Fruit fly (Drosophila melanogaster) whole organism, embryonic: ENCODE results near the gene CG9391.

ENCODE experiments used
- BtbVII ChIP-seq: fragments of 200-800 bp; sonication (Bioruptor generic); optimal IDR thresholded peaks from 3 replicates; lab custom pipeline; 2017; ENCODE audit warnings: missing biosample characterization, mild to moderate bottlenecking, missing genetic modification characterization
- CG10959 ChIP-seq: fragments of 200-800 bp; sonication (Bioruptor generic); IDR thresholded peaks from 2 replicates; pipeline ENCODE4 v1.3.6; 2022; ENCODE audit warnings: missing biosample characterization, missing genetic modification characterization
- CG11560 ChIP-seq: fragments of 200-800 bp; sonication (Bioruptor generic); IDR thresholded peaks from 3 replicates; pipeline ENCODE4 v1.3.6; 2022; ENCODE audit warnings: missing biosample characterization, missing genetic modification characterization
- CG12219 ChIP-seq: fragments of 200-800 bp; sonication (Bioruptor generic); optimal IDR thresholded peaks from 3 replicates; lab custom pipeline; 2018; ENCODE audit warnings: missing biosample characterization, mild to moderate bottlenecking, missing genetic modification characterization
- CG13287 ChIP-seq: fragments of 200-800 bp; sonication (Bioruptor generic); IDR thresholded peaks from 2 replicates; pipeline ENCODE4 v1.3.6; 2022; ENCODE audit warnings: missing biosample characterization, missing genetic modification characterization; ENCODE audit not compliant: partially characterized antibody
- CG15601 ChIP-seq: fragments of 200-800 bp; sonication (Bioruptor generic); optimal IDR thresholded peaks from 3 replicates; lab custom pipeline; 2019; ENCODE audit warnings: missing biosample characterization, mild to moderate bottlenecking, missing genetic modification characterization, moderate library complexity
- CG1603 ChIP-seq: fragments of 200-800 bp; sonication (Bioruptor generic); optimal IDR thresholded peaks from 2 replicates; lab custom pipeline; 2019; ENCODE audit warnings: missing biosample characterization, mild to moderate bottlenecking, missing genetic modification characterization, moderate library complexity
- CG1647 ChIP-seq: fragments of 200-800 bp; sonication (Bioruptor generic); optimal IDR thresholded peaks from 3 replicates; lab custom pipeline; 2016; ENCODE audit warnings: missing biosample characterization, missing genetic modification characterization
- CG17186 ChIP-seq: fragments of 200-800 bp; sonication (Bioruptor generic); optimal IDR thresholded peaks from 3 replicates; lab custom pipeline; 2017; ENCODE audit warnings: missing biosample characterization, missing genetic modification reagents, missing genetic modification characterization
- CG17802 ChIP-seq: fragments of 200-800 bp; sonication (Bioruptor generic); optimal IDR thresholded peaks from 2 replicates; lab custom pipeline; 2018; ENCODE audit warnings: missing biosample characterization, mild to moderate bottlenecking, missing genetic modification characterization, moderate library complexity
- CG18764 ChIP-seq: fragments of 200-800 bp; sonication (Bioruptor generic); optimal IDR thresholded peaks from 3 replicates; lab custom pipeline; 2016; ENCODE audit warnings: missing biosample characterization, missing genetic modification characterization
- CG2875 ChIP-seq: fragments of 200-800 bp; sonication (Bioruptor generic); optimal IDR thresholded peaks from 2 replicates; lab custom pipeline; 2017; ENCODE audit warnings: missing biosample characterization, mild to moderate bottlenecking, missing genetic modification characterization, missing genetic modification reagents
- CG2889 ChIP-seq: fragments of 200-800 bp; sonication (Bioruptor generic); IDR thresholded peaks from 3 replicates; pipeline ENCODE4 v1.3.6; 2022; ENCODE audit warnings: missing biosample characterization, missing genetic modification characterization
- CG31224 ChIP-seq: fragments of 200-800 bp; sonication (Bioruptor generic); IDR thresholded peaks from 2 replicates; pipeline ENCODE4 v1.3.6; 2022; ENCODE audit warnings: missing biosample characterization, missing genetic modification characterization
- CG4404 ChIP-seq: fragments of 200-800 bp; sonication (Bioruptor generic); IDR thresholded peaks from 2 replicates; pipeline ENCODE4 v1.3.6; 2022; ENCODE audit warnings: missing biosample characterization, missing genetic modification characterization
- CG5953 ChIP-seq: fragments of 200-800 bp; sonication (Bioruptor generic); IDR thresholded peaks from 2 replicates; pipeline ENCODE4 v1.3.6; 2022; ENCODE audit warnings: missing biosample characterization, missing genetic modification characterization
- CG6272 ChIP-seq: fragments of 200-800 bp; sonication (Bioruptor generic); IDR thresholded peaks from 2 replicates; pipeline ENCODE4 v1.3.6; 2022; ENCODE audit warnings: missing biosample characterization, missing genetic modification characterization
- CG6791 ChIP-seq: fragments of 200-800 bp; sonication (Bioruptor generic); IDR thresholded peaks from 3 replicates; pipeline ENCODE4 v1.3.6; 2022; ENCODE audit warnings: missing biosample characterization, missing genetic modification characterization; ENCODE audit not compliant: partially characterized antibody
- CG8359 ChIP-seq: fragments of 200-800 bp; sonication (Bioruptor generic); optimal IDR thresholded peaks from 2 replicates; lab custom pipeline; 2017; ENCODE audit warnings: missing biosample characterization, mild to moderate bottlenecking, missing genetic modification characterization, borderline replicate concordance
- CkIIα-i1 ChIP-seq: fragments of 200-800 bp; sonication (Bioruptor generic); IDR thresholded peaks from 2 replicates; pipeline ENCODE4 v1.3.6; 2022; ENCODE audit warnings: missing biosample characterization, missing genetic modification characterization
- D19A ChIP-seq: fragments of 200-800 bp; optimal IDR thresholded peaks from 3 replicates; lab custom pipeline; 2019; ENCODE audit warnings: missing biosample characterization, mild to moderate bottlenecking, missing genetic modification characterization, moderate library complexity
- Dip3 ChIP-seq: fragments of 200-800 bp; sonication (Bioruptor generic); optimal IDR thresholded peaks from 3 replicates; lab custom pipeline; 2016; ENCODE audit warnings: missing biosample characterization, missing genetic modification characterization
- MBD-R2 ChIP-seq: fragments of 200-800 bp; sonication (Bioruptor generic); IDR thresholded peaks from 2 replicates; pipeline ENCODE4 v1.3.6; 2022; ENCODE audit warnings: missing biosample characterization, missing genetic modification characterization
- Nf-YC ChIP-seq: fragments of 200-800 bp; optimal IDR thresholded peaks from 3 replicates; lab custom pipeline; 2019; ENCODE audit warnings: missing biosample characterization, mild to moderate bottlenecking, missing genetic modification characterization, moderate library complexity
- Oaz ChIP-seq: fragments of 200-800 bp; sonication (Bioruptor generic); IDR thresholded peaks from 2 replicates; pipeline ENCODE4 v1.3.6; 2022; ENCODE audit warnings: missing biosample characterization, missing genetic modification characterization
- Sin3A ChIP-seq: fragments of >200 bp; optimal IDR thresholded peaks from 2 replicates; lab custom pipeline; 2018
- Vsx1 ChIP-seq: fragments of 200-800 bp; sonication (Bioruptor generic); optimal IDR thresholded peaks from 2 replicates; lab custom pipeline; 2017; ENCODE audit warnings: missing biosample characterization, mild to moderate bottlenecking, missing genetic modification characterization, missing genetic modification reagents
- Xbp1 ChIP-seq: fragments of 200-800 bp; sonication (Bioruptor generic); optimal IDR thresholded peaks from 3 replicates; lab custom pipeline; 2016; ENCODE audit warnings: missing biosample characterization, mild to moderate bottlenecking, missing genetic modification characterization
- abd-A ChIP-seq: fragments of 200-800 bp; sonication (Bioruptor generic); optimal IDR thresholded peaks from 3 replicates; lab custom pipeline; 2019; ENCODE audit warnings: missing biosample characterization, mild to moderate bottlenecking, missing genetic modification characterization, moderate library complexity
- bowl ChIP-seq: fragments of 200-800 bp; sonication (Bioruptor generic); IDR thresholded peaks from 2 replicates; pipeline ENCODE4 v1.3.6; 2022; ENCODE audit warnings: missing biosample characterization, missing genetic modification characterization
- cato ChIP-seq: fragments of 200-800 bp; sonication (Bioruptor generic); optimal IDR thresholded peaks from 2 replicates; lab custom pipeline; 2016; ENCODE audit warnings: missing biosample characterization, missing genetic modification characterization, borderline replicate concordance
- caup ChIP-seq: fragments of 200-800 bp; sonication (Bioruptor generic); optimal IDR thresholded peaks from 3 replicates; lab custom pipeline; 2017; ENCODE audit warnings: missing biosample characterization, mild to moderate bottlenecking, missing genetic modification characterization, moderate library complexity; ENCODE audit not compliant: severe bottlenecking
- chinmo ChIP-seq: fragments of 200-800 bp; sonication (Bioruptor generic); IDR thresholded peaks from 4 replicates; pipeline ENCODE4 v1.3.6; 2022; ENCODE audit warnings: missing biosample characterization, missing genetic modification characterization; ENCODE audit not compliant: partially characterized antibody
- ci ChIP-seq: fragments of 200-800 bp; sonication (Bioruptor generic); IDR thresholded peaks from 3 replicates; pipeline ENCODE4 v1.3.6; 2022; ENCODE audit warnings: missing biosample characterization, missing genetic modification characterization
- crol ChIP-seq: fragments of 200-800 bp; sonication (Bioruptor generic); IDR thresholded peaks from 2 replicates; pipeline ENCODE4 v1.3.6; 2022; ENCODE audit warnings: missing biosample characterization, missing genetic modification characterization
- crp ChIP-seq, 2 experiments: fragments of 200-800 bp; sonication (Bioruptor generic); optimal IDR thresholded peaks; 2 replicates in 1 of 2; 3 replicates in 1 of 2; lab custom pipeline; 2017; ENCODE audit warnings: missing biosample characterization in 2 of 2, missing genetic modification characterization in 2 of 2, mild to moderate bottlenecking in 1 of 2, moderate library complexity in 1 of 2
- dmrt99B ChIP-seq: fragments of 200-800 bp; sonication (Bioruptor generic); optimal IDR thresholded peaks from 2 replicates; lab custom pipeline; 2018; ENCODE audit warnings: missing biosample characterization, mild to moderate bottlenecking, missing genetic modification characterization, moderate library complexity
- eyg ChIP-seq: fragments of 200-800 bp; sonication (Bioruptor generic); optimal IDR thresholded peaks from 3 replicates; lab custom pipeline; 2016; ENCODE audit warnings: missing biosample characterization, missing genetic modification characterization
- fd102C ChIP-seq: fragments of 200-800 bp; sonication (Bioruptor generic); optimal IDR thresholded peaks from 2 replicates; lab custom pipeline; 2018; ENCODE audit warnings: missing biosample characterization, mild to moderate bottlenecking, missing genetic modification characterization, moderate library complexity
- fd96Cb ChIP-seq: fragments of 200-800 bp; sonication (Bioruptor generic); optimal IDR thresholded peaks from 2 replicates; lab custom pipeline; 2018; ENCODE audit warnings: missing biosample characterization, mild to moderate bottlenecking, missing genetic modification characterization, moderate library complexity
- ind ChIP-seq: fragments of 200-800 bp; sonication (Bioruptor generic); optimal IDR thresholded peaks from 3 replicates; lab custom pipeline; 2016; ENCODE audit warnings: missing biosample characterization, missing genetic modification characterization
- rib ChIP-seq: fragments of 200-800 bp; sonication (Bioruptor generic); IDR thresholded peaks from 2 replicates; pipeline ENCODE4 v1.3.6; 2022; ENCODE audit warnings: missing biosample characterization, missing genetic modification characterization
- salm ChIP-seq: fragments of 200-800 bp; sonication (Bioruptor generic); optimal IDR thresholded peaks from 2 replicates; lab custom pipeline; 2018; ENCODE audit warnings: missing biosample characterization, mild to moderate bottlenecking, missing genetic modification characterization
- sima ChIP-seq: fragments of 200-800 bp; sonication (Bioruptor generic); optimal IDR thresholded peaks from 2 replicates; lab custom pipeline; 2016; ENCODE audit warnings: missing biosample characterization, missing genetic modification characterization
- slou ChIP-seq: fragments of 200-800 bp; sonication (Bioruptor generic); optimal IDR thresholded peaks from 3 replicates; lab custom pipeline; 2016; ENCODE audit warnings: missing biosample characterization, missing genetic modification characterization
- slp2 ChIP-seq: fragments of 200-800 bp; sonication (Bioruptor generic); optimal IDR thresholded peaks from 2 replicates; lab custom pipeline; 2016; ENCODE audit warnings: missing biosample characterization, missing genetic modification characterization
- tll ChIP-seq, 2 experiments: fragments of 200-800 bp in 1 of 2; fragments of >200 bp in 1 of 2; sonication (Bioruptor generic) in 1 of 2; optimal IDR thresholded peaks; 2 replicates each; lab custom pipeline; 2017 to 2019; ENCODE audit warnings: missing biosample characterization in 2 of 2, missing genetic modification characterization in 2 of 2, mild to moderate bottlenecking in 1 of 2, moderate library complexity in 1 of 2
- twi ChIP-seq: fragments of 200-800 bp; optimal IDR thresholded peaks from 2 replicates; lab custom pipeline; 2019; ENCODE audit warnings: missing biosample characterization, mild to moderate bottlenecking, missing genetic modification characterization, moderate library complexity
- yki ChIP-seq: fragments of >200 bp; optimal IDR thresholded peaks from 3 replicates; lab custom pipeline; 2018

The CG9391 gene

DNA sequence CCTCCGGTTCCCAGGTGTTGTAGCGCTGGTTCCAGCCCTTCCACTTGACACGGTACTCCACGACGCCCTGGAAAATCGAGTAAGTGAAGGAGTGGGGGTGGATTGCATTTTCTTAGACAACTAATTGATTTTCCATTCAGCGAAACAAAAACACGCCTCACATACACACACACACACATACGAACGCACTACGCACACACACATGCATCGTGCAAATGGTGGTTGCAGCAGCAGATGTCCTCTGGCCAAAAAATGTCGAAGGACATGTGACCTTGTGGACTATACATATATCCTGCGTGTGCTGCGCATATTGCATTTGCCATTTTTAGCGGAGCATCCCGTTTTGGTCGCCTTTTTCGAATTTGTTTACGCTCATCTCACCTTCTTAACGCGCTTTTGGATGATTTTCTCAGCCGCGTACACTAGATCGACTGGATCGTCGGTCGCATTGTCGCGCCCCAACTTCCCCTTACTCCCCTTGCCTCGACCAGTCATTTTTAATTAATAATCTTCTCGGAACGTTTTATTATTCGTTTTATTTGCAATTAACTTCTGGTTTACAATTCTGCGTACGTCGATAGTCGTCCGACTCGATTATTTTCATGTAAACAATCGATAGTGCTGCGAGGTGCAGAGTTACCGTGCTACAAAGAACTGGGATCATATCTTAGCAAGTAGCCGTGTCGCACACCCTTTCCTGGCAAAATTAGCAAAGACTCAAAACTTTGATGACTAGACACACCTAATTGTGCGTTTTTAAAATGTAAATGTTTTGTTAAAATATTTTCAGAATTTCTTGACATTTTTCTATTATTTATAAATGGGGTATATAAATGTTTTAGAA is 49.5 kb upstream of the CG9391 start, which contains the start of gene Pc (continued):
- TF ChIP-seq chinmo (GFP tag; lab: Robert Waterston, UW), result peak; percentile 77; the same call in 1 of the 4 replicates
- no peak for TF ChIP-seq CG8359 (GFP tag; lab: Kevin White, UChicago)
- TF ChIP-seq salm (tag; lab: Kevin White, UChicago), result no peak
- TF ChIP-seq ci (GFP tag; lab: Robert Waterston, UW), result peak; percentile 59; the same call in 2 of the 3 replicates
- no peak for TF ChIP-seq cato (GFP tag; lab: Kevin White, UChicago)
- TF ChIP-seq slou (GFP tag; lab: Kevin White, UChicago), result no peak
- TF ChIP-seq CG2875 (GFP tag; lab: Kevin White, UChicago), result no peak
- TF ChIP-seq D19A, result peak; percentile 18
- peak; percentile 90 for TF ChIP-seq CG6791 (GFP tag; lab: Robert Waterston, UW)
- TF ChIP-seq CG6272, result peak; percentile 29; the same call in 1 of the 2 replicates
- TF ChIP-seq tll (GFP tag; optimal IDR thresholded peaks at IDR 0.05; lab: Kevin White, UChicago), result peak in 1 of 2 experiments; percentile 46
- TF ChIP-seq CG1647, result no peak
- peak; percentile 32 for TF ChIP-seq CG15601 (tag; lab: Kevin White, UChicago)
- TF ChIP-seq caup, result no peak
- TF ChIP-seq BtbVII (GFP tag; lab: Kevin White, UChicago), result no peak
- 0 out of 2 replicates have a peak, but pooled peaks have one; percentile 37 for TF ChIP-seq rib (GFP tag; lab: Robert Waterston, UW)
- peak; percentile 80 for TF ChIP-seq MBD-R2 (GFP tag; lab: Robert Waterston, UW)
- TF ChIP-seq sima (GFP tag; lab: Kevin White, UChicago), result peak; percentile 34
- peak; percentile 15 for TF ChIP-seq abd-A (tag; lab: Kevin White, UChicago)
- TF ChIP-seq CG4404 (GFP tag; lab: Robert Waterston, UW), result no peak
- TF ChIP-seq Xbp1, result peak; percentile 10
- no peak for TF ChIP-seq bowl (GFP tag; lab: Robert Waterston, UW)
- no peak for TF ChIP-seq crol (GFP tag; lab: Robert Waterston, UW)
- TF ChIP-seq CG2889 (GFP tag; lab: Robert Waterston, UW), result no peak
- no peak for TF ChIP-seq crp (GFP tag; optimal IDR thresholded peaks at IDR 0.05; lab: Kevin White, UChicago)
- no peak for TF ChIP-seq fd102C
- no peak for TF ChIP-seq CG5953
- peak; percentile 61 for TF ChIP-seq twi (tag; lab: Kevin White, UChicago)
- TF ChIP-seq slp2 (GFP tag; lab: Kevin White, UChicago), result peak; percentile 16
- no peak for TF ChIP-seq yki (lab: Kevin White, UChicago)
- peak; percentile 6 for TF ChIP-seq CG18764
- no peak for TF ChIP-seq Oaz (GFP tag; lab: Robert Waterston, UW)
- TF ChIP-seq CkIIα-i1 (GFP tag; lab: Robert Waterston, UW), result 0 out of 2 replicates have a peak, but pooled peaks have one; percentile 13
- TF ChIP-seq CG31224 (GFP tag; lab: Robert Waterston, UW), result no peak
- TF ChIP-seq CG17802, result peak; percentile 8
- TF ChIP-seq Sin3A (lab: Kevin White, UChicago), result peak; percentile 65
- no peak for TF ChIP-seq eyg (GFP tag; lab: Kevin White, UChicago)
- no peak for TF ChIP-seq dmrt99B
- no peak for TF ChIP-seq ind (GFP tag; lab: Kevin White, UChicago)
- TF ChIP-seq Dip3 (GFP tag; lab: Kevin White, UChicago), result peak; percentile 10
- no peak for TF ChIP-seq CG12219 (GFP tag; lab: Kevin White, UChicago)
- TF ChIP-seq fd96Cb (tag; lab: Kevin White, UChicago), result no peak
- TF ChIP-seq CG17186 (GFP tag; lab: Kevin White, UChicago), result peak; percentile 57
- TF ChIP-seq Nf-YC, result peak; percentile 44
- peak; percentile 84; the same call in 2 of the 3 replicates for TF ChIP-seq CG11560
- no peak for TF ChIP-seq CG10959 (GFP tag; lab: Robert Waterston, UW)
- TF ChIP-seq Vsx1, result peak; percentile 16
- peak; percentile 89 for TF ChIP-seq CG13287 (GFP tag; lab: Robert Waterston, UW)
- TF ChIP-seq CG1603, result peak; percentile 100
